Worm (Caenorhabditis elegans): Measurements from ENCODE around the gene mrps-34.

ce11 chrIII:4508064-4508905 is 34.0 kb downstream of the mrps-34 start, which contains the start of the genes cct-5 and F25F2.1:
- TF ChIP-seq unc-62 (GFP tag; optimal IDR thresholded peaks at IDR 0.05) (no peak), nhr-129 (tag; optimal IDR thresholded peaks at IDR 0.05) (peak; percentile 57), nhr-237 (tag; optimal IDR thresholded peaks at IDR 0.05) (no peak), ztf-11 (tag; optimal IDR thresholded peaks at IDR 0.05) (no peak), skn-1 (tag; optimal IDR thresholded peaks at IDR 0.05) (no peak), ama-1 (optimal IDR thresholded peaks at IDR 0.05) (peak; percentile 37), crh-2 (tag; optimal IDR thresholded peaks at IDR 0.05) (peak; percentile 71), ZK546.5 (tag; optimal IDR thresholded peaks at IDR 0.05) (no peak), blmp-1 (tag; optimal IDR thresholded peaks at IDR 0.05; ENCODE audit: insufficient read depth) (no peak), nhr-12 (tag; optimal IDR thresholded peaks at IDR 0.05) (no peak), nhr-25 (tag; optimal IDR thresholded peaks at IDR 0.05) (no peak), egl-27 (tag; optimal IDR thresholded peaks at IDR 0.05) (no peak), snpc-4 (tag; optimal IDR thresholded peaks at IDR 0.05) (peak; percentile 23)
